Worm (Caenorhabditis elegans) whole organism, L4 larva: ENCODE measurements around the gene Y105C5B.15.

Experiments
- R02D3.7 ChIP-seq: fragments of 150-350 bp; sonication (generic microtip); optimal IDR thresholded peaks from 3 replicates; lab custom pipeline; 2014; ENCODE audit warnings: missing biosample characterization, missing genetic modification characterization
- aly-2 ChIP-seq: sonication (generic microtip); optimal IDR thresholded peaks from 2 replicates; lab custom pipeline; 2018; ENCODE audit warnings: missing biosample characterization, missing genetic modification characterization
- ama-1 ChIP-seq: fragments of 150-350 bp; optimal IDR thresholded peaks from 2 replicates; lab custom pipeline; 2014; ENCODE audit warnings: inconsistent platforms, mixed read lengths
- dmd-9 ChIP-seq: fragments of 200-800 bp; sonication (Bioruptor generic); IDR thresholded peaks from 2 replicates; pipeline ENCODE4 v1.3.6; 2022; ENCODE audit warnings: missing genetic modification reagents, missing genetic modification characterization, missing compliant biosample characterization
- dve-1 ChIP-seq: sonication (generic microtip); optimal IDR thresholded peaks from 2 replicates; lab custom pipeline; 2017; ENCODE audit warnings: antibody characterized with exemption, mild to moderate bottlenecking, missing genetic modification characterization, missing compliant biosample characterization; ENCODE audit not compliant: insufficient read depth
- pha-4 ChIP-seq, 2 experiments: fragments of 150-350 bp in 1 of 2; fragments of 200-800 bp in 1 of 2; sonication (Bioruptor generic) in 1 of 2; IDR thresholded peaks in 1 of 2; optimal IDR thresholded peaks in 1 of 2; 2 replicates each; pipeline versions ENCODE4 v1.3.6 to Lab custom; 2014 to 2022; ENCODE audit warnings: missing genetic modification characterization in 2 of 2, missing genetic modification reagents in 2 of 2, missing biosample characterization in 1 of 2, missing compliant biosample characterization in 1 of 2
- snpc-4 ChIP-seq: fragments of 150-350 bp; optimal IDR thresholded peaks from 2 replicates; lab custom pipeline; 2014; ENCODE audit warnings: missing biosample characterization, missing genetic modification characterization
- tra-1 ChIP-seq: fragments of 200-800 bp; sonication (Bioruptor generic); IDR thresholded peaks from 2 replicates; pipeline ENCODE4 v1.3.6; 2022; ENCODE audit warnings: missing genetic modification reagents, missing genetic modification characterization, missing compliant biosample characterization

DNA sequence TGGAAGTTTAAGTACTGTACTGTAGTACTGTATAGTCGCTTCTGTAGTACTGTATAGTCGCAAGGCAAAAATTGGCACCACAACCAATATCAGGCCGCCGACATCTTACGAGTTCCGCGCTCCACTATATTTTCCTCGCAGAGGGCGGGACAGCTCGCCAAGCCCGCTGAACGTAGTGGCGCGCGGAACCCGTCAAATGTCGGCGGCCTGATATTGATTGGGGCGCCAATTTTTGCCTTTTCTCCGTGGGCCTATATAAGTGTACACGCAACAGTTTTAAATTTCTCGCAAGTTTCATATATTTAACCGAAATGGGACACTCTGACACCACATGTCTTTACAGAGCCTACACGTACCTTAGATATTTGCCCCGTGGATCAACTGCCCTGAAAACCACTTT, 1.7 kb upstream of the Y105C5B.15 start:
- no peak for TF ChIP-seq snpc-4 (tag; lab: Kevin White, UChicago)
- TF ChIP-seq dmd-9 = no peak
- no peak for TF ChIP-seq ama-1 (lab: Kevin White, UChicago)
- no peak for TF ChIP-seq tra-1 (GFP tag; lab: Robert Waterston, UW)
- no peak for TF ChIP-seq pha-4 (GFP tag; IDR thresholded peaks at IDR 0.05; lab: Robert Waterston, UW)
- no peak for TF ChIP-seq pha-4 (tag; optimal IDR thresholded peaks at IDR 0.05; lab: Kevin White, UChicago)
- no peak for TF ChIP-seq R02D3.7
- TF ChIP-seq aly-2 (tag; lab: Kevin White, UChicago) = no peak
- TF ChIP-seq dve-1 (tag; lab: Kevin White, UChicago) = no peak
